Worm (Caenorhabditis elegans) whole organism, early embryonic: ENCODE results near the gene K04C2.5.
A peak's percentile ranks its signal among the peaks of the same experiment; 100 is the strongest.

Experiments
- B0310.2 ChIP-seq: sonication (generic microtip); optimal IDR thresholded peaks from 2 replicates; lab custom pipeline; 2016; ENCODE audit warnings: mild to moderate bottlenecking, missing genetic modification characterization, missing compliant biosample characterization
- F13C5.2 ChIP-seq: sonication (generic microtip); optimal IDR thresholded peaks from 2 replicates; lab custom pipeline; 2017; ENCODE audit warnings: mild to moderate bottlenecking, missing genetic modification characterization, inconsistent platforms, missing compliant biosample characterization
- aly-1 ChIP-seq: sonication (generic microtip); optimal IDR thresholded peaks from 2 replicates; lab custom pipeline; 2016; ENCODE audit warnings: missing genetic modification characterization, missing compliant biosample characterization
- ama-1 ChIP-seq: fragments of 150-350 bp; optimal IDR thresholded peaks from 2 replicates; lab custom pipeline; 2014
- ceh-13 ChIP-seq: fragments of 200-800 bp; sonication (Bioruptor generic); optimal IDR thresholded peaks from 2 replicates; lab custom pipeline; 2018; ENCODE audit warnings: mild to moderate bottlenecking, missing genetic modification characterization, missing compliant biosample characterization
- ceh-36 ChIP-seq: sonication (generic microtip); optimal IDR thresholded peaks from 2 replicates; lab custom pipeline; 2016; ENCODE audit warnings: missing genetic modification characterization, inconsistent platforms, missing compliant biosample characterization
- ets-7 ChIP-seq: sonication (generic microtip); optimal IDR thresholded peaks from 2 replicates; lab custom pipeline; 2016; ENCODE audit warnings: missing genotype, missing genetic modification characterization, missing compliant biosample characterization
- flt-1 ChIP-seq: fragments of 200-800 bp; sonication (Bioruptor generic); IDR thresholded peaks from 2 replicates; pipeline ENCODE4 v1.3.6; 2022; ENCODE audit warnings: missing genetic modification characterization, missing compliant biosample characterization
- hmbx-1 ChIP-seq: sonication (generic microtip); optimal IDR thresholded peaks from 2 replicates; lab custom pipeline; 2016; ENCODE audit warnings: mild to moderate bottlenecking, missing genetic modification characterization, missing compliant biosample characterization
- hmg-4 ChIP-seq: fragments of 200-800 bp; sonication (Bioruptor generic); optimal IDR thresholded peaks from 2 replicates; lab custom pipeline; 2018; ENCODE audit warnings: mild to moderate bottlenecking, missing genetic modification characterization, missing compliant biosample characterization
- hnd-1 ChIP-seq: sonication (generic microtip); optimal IDR thresholded peaks from 2 replicates; lab custom pipeline; 2016; ENCODE audit warnings: missing genetic modification characterization, missing compliant biosample characterization
- pes-1 ChIP-seq: fragments of 200-800 bp; sonication (Bioruptor generic); IDR thresholded peaks from 2 replicates; pipeline ENCODE4 v1.3.6; 2022; ENCODE audit warnings: missing genetic modification reagents, missing genetic modification characterization, missing compliant biosample characterization
- scrt-1 ChIP-seq: fragments of 200-800 bp; sonication (Bioruptor generic); IDR thresholded peaks from 2 replicates; pipeline ENCODE4 v1.3.6; 2022; ENCODE audit warnings: missing genetic modification characterization, missing compliant biosample characterization
- sea-1 ChIP-seq: fragments of 200-800 bp; sonication (Bioruptor generic); conservative IDR thresholded peaks from 2 replicates; pipeline ENCODE4 v1.3.6; 2022; ENCODE audit warnings: missing genetic modification characterization, missing compliant biosample characterization
- tbx-11 ChIP-seq: fragments of 200-800 bp; sonication (Bioruptor generic); IDR thresholded peaks from 2 replicates; pipeline ENCODE4 v1.3.6; 2022; ENCODE audit warnings: missing genetic modification characterization, missing compliant biosample characterization
- tbx-37 ChIP-seq: fragments of 200-800 bp; sonication (Bioruptor generic); conservative IDR thresholded peaks from 2 replicates; pipeline ENCODE4 v1.3.6; 2022; ENCODE audit warnings: missing genetic modification reagents, missing genetic modification characterization, missing compliant biosample characterization
- tra-4 ChIP-seq: sonication (generic microtip); optimal IDR thresholded peaks from 2 replicates; lab custom pipeline; 2017; ENCODE audit warnings: missing genetic modification characterization, missing compliant biosample characterization

The K04C2.5 gene

DNA sequence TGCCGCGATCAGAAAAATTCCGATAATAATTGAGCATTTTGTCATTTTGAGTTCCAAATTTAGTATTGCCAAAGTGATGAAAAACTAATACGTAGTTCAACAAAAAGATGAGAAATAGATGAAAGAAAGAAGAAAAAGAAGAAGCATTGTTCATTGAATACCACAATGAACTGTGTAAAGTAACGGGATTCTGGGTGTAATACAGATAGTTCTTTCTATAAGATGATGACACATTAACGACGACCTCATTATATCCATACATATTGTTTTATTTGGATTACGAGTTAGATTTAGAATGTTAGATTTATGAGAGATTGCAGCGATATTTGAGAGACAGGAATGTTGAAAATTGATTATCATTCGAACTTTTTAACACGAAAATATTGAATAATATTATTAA lies at the start of gene K04C2.5:
Gene K04C2.5 (minus strand): TSS at position 101 of the 400 bp plus-strand sequence.
- TF ChIP-seq hmg-4 (GFP tag; lab: Kevin White, UChicago) = no peak
- TF ChIP-seq tbx-11 (GFP tag; lab: Robert Waterston, UW) = no peak
- TF ChIP-seq flt-1 (GFP tag; lab: Robert Waterston, UW) = no peak
- TF ChIP-seq ceh-36 = no peak
- no peak for TF ChIP-seq hnd-1 (tag; lab: Kevin White, UChicago)

DNA sequence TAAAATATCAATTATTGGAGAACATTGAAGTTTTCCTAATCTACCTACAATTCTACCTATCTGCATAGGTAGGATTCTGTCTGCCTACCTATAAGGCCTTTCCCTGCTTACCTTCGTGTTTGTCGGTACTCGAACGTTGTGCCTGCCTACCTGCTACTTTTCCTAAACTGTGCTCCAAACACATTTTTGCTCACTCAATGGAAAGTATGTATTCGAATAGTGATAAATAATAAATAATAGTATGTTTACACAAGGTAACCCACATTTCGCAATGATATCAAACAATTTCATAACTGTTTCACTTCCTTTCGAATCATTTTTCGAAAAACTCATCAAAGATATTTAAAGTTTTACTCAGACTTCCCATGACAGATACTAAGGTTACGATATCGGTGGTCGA lies 48.1 kb upstream of the K04C2.5 start, which contains the start of gene F57B9.3:
Gene F57B9.3 (plus strand): TSS at position 301 of the 400 bp plus-strand sequence.
- no peak for TF ChIP-seq hmbx-1 (tag; lab: Kevin White, UChicago)
- no peak for TF ChIP-seq hmg-4 (GFP tag; lab: Kevin White, UChicago)

ce11 chrIII:6935269-6936017 lies 44.0 kb upstream of the K04C2.5 start, which contains the start of the genes F57B9.8 and coq-2:
F57B9.8 (minus strand) TSS chrIII:6935319.
coq-2 (plus strand) TSS chrIII:6935967.
- TF ChIP-seq tbx-11 (GFP tag; lab: Robert Waterston, UW) (no peak), tbx-37 (GFP tag; lab: Robert Waterston, UW) (no peak), flt-1 (GFP tag; lab: Robert Waterston, UW) (no peak), F13C5.2 (no peak), hmbx-1 (tag; lab: Kevin White, UChicago) (no peak), sea-1 (GFP tag; lab: Robert Waterston, UW) (no peak), tra-4 (tag; lab: Kevin White, UChicago) (no peak), hnd-1 (tag; lab: Kevin White, UChicago) (no peak), B0310.2 (tag; lab: Kevin White, UChicago) (no peak), aly-1 (no peak), ceh-36 (no peak), ceh-13 (no peak), scrt-1 (GFP tag; lab: Robert Waterston, UW) (no peak)

DNA sequence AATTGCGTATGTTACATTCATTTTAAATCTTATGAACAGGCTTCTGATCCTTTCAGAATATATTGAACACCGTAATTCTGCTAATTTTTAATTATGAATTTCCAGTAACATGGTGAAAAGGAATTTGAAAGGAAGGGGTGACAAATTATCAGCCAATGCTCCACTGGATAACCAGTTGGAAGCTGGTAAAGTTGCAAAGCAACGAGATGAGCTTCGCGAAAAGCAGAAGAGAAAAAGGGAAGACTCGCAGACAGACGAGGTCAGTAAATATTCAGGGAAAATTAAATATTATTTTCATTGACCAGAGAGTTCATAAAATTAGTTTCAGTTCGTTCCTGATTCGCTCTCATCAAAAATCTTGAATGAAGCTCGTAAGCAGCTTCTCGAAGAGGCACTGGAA lies 40.4 kb upstream of the K04C2.5 start, which contains the start of gene byn-1:
Gene byn-1 (plus strand): TSS at position 106 of the 400 bp plus-strand sequence.
- TF ChIP-seq flt-1 (GFP tag; lab: Robert Waterston, UW) (no peak), ama-1 (peak; percentile 26)

- TF ChIP-seq B0310.2 (tag; lab: Kevin White, UChicago) = no peak
Observed at ce11 chrIII:6929558-6930167, 38.2 kb upstream of the K04C2.5 start, which contains the start of gene inf-1. inf-1 (plus strand) TSS chrIII:6930134.

ce11 chrIII:6928725-6929124 lies 37.3 kb upstream of the K04C2.5 start, which contains the start of gene flap-1:
flap-1 (minus strand) TSS chrIII:6928825.
- TF ChIP-seq hmg-4 (GFP tag; lab: Kevin White, UChicago) (no peak), aly-1 (no peak), tbx-11 (GFP tag; lab: Robert Waterston, UW) (no peak), tra-4 (tag; lab: Kevin White, UChicago) (no peak), pes-1 (GFP tag; lab: Robert Waterston, UW) (no peak), ceh-36 (no peak), ets-7 (no peak), hmbx-1 (tag; lab: Kevin White, UChicago) (no peak), F13C5.2 (no peak), ceh-13 (no peak), hnd-1 (tag; lab: Kevin White, UChicago) (no peak)

ce11 chrIII:6914840-6915239 lies 23.4 kb upstream of the K04C2.5 start:
- TF ChIP-seq scrt-1 (GFP tag; lab: Robert Waterston, UW) = no peak
- no peak for TF ChIP-seq tbx-37 (GFP tag; lab: Robert Waterston, UW)
- no peak for TF ChIP-seq hmbx-1 (tag; lab: Kevin White, UChicago)
- TF ChIP-seq hmg-4 (GFP tag; lab: Kevin White, UChicago) = no peak
- no peak for TF ChIP-seq pes-1 (GFP tag; lab: Robert Waterston, UW)
- no peak for TF ChIP-seq F13C5.2
- no peak for TF ChIP-seq ceh-36
- TF ChIP-seq flt-1 (GFP tag; lab: Robert Waterston, UW) = no peak
- no peak for TF ChIP-seq B0310.2 (tag; lab: Kevin White, UChicago)
- no peak for TF ChIP-seq ceh-13
- no peak for TF ChIP-seq aly-1
- TF ChIP-seq hnd-1 (tag; lab: Kevin White, UChicago) = no peak
- TF ChIP-seq ets-7 = no peak
- no peak for TF ChIP-seq ama-1
- TF ChIP-seq tbx-11 (GFP tag; lab: Robert Waterston, UW) = no peak

DNA sequence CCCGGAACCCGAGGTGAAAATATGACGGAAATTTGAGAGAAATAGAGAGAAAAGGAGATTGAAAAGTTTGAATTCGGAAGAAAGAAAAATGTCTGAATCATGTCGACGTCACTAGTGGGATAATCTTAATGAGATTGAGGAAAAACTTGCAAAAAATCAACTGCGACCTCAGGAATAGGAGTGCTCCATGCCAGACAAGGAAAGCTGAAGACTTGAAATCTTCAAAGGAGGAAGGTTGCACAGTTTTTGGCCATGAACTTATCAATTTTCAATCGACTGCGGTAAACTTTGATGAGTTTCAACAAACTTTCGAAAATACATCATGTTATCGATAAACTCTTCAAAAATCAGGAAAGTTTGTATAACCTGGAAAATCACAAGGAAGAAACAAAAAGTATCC lies 20.9 kb upstream of the K04C2.5 start, which contains the start of gene pdf-1:
Gene pdf-1 (minus strand): TSS at position 101 of the 400 bp plus-strand sequence.
- TF ChIP-seq hmg-4 (GFP tag; lab: Kevin White, UChicago) (no peak), hmbx-1 (tag; lab: Kevin White, UChicago) (no peak), ets-7 (no peak), tra-4 (tag; lab: Kevin White, UChicago) (no peak), tbx-11 (GFP tag; lab: Robert Waterston, UW) (no peak), B0310.2 (tag; lab: Kevin White, UChicago) (no peak), aly-1 (no peak), ceh-13 (no peak), sea-1 (GFP tag; lab: Robert Waterston, UW) (no peak), tbx-37 (GFP tag; lab: Robert Waterston, UW) (no peak), pes-1 (GFP tag; lab: Robert Waterston, UW) (no peak), F13C5.2 (no peak), scrt-1 (GFP tag; lab: Robert Waterston, UW) (no peak), flt-1 (GFP tag; lab: Robert Waterston, UW) (no peak), hnd-1 (tag; lab: Kevin White, UChicago) (no peak), ceh-36 (no peak), ama-1 (no peak)
